Worm (Caenorhabditis elegans): Measurements from ENCODE around the gene Y73B6BL.289.
A peak's percentile ranks its signal among the peaks of the same experiment; 100 is the strongest.
"Not testable (repeated sequence)": the region's sequence is repeated elsewhere in the genome, so short reads cannot be mapped to it uniquely, and the experiment has no call there.

Gene Y73B6BL.289

ce11 chrIV:6347213-6347612 lies at the start of gene Y73B6BL.289:
Y73B6BL.289 (plus strand) TSS chrIV:6347513.
- not testable (repeated sequence) for TF ChIP-seq flt-1 (GFP tag; IDR thresholded peaks at IDR 0.05); scrt-1 (GFP tag; IDR thresholded peaks at IDR 0.05); F13C5.2 (tag; optimal IDR thresholded peaks at IDR 0.05)

- TF ChIP-seq B0310.2 (tag; optimal IDR thresholded peaks at IDR 0.05) (no peak), tbx-37 (GFP tag; conservative IDR thresholded peaks at IDR 0.05) (no peak), tbx-11 (GFP tag; IDR thresholded peaks at IDR 0.05) (no peak), tra-4 (tag; optimal IDR thresholded peaks at IDR 0.05) (no peak), pes-1 (GFP tag; IDR thresholded peaks at IDR 0.05) (no peak), ceh-13 (GFP tag; optimal IDR thresholded peaks at IDR 0.05) (no peak), F13C5.2 (tag; optimal IDR thresholded peaks at IDR 0.05) (no peak), hnd-1 (tag; optimal IDR thresholded peaks at IDR 0.05) (no peak), ets-7 (tag; optimal IDR thresholded peaks at IDR 0.05) (no peak), ceh-36 (tag; optimal IDR thresholded peaks at IDR 0.05) (no peak), hmg-4 (GFP tag; optimal IDR thresholded peaks at IDR 0.05) (no peak), ama-1 (optimal IDR thresholded peaks at IDR 0.05) (no peak), aly-1 (tag; optimal IDR thresholded peaks at IDR 0.05) (no peak)
Measured at ce11 chrIV:6298253-6298652, 49.1 kb upstream of the Y73B6BL.289 start, which contains the start of gene srv-27. srv-27 (minus strand) TSS chrIV:6298353.

- TF ChIP-seq hnd-1 (tag; optimal IDR thresholded peaks at IDR 0.05) (no peak), tbx-11 (GFP tag; IDR thresholded peaks at IDR 0.05) (no peak), B0310.2 (tag; optimal IDR thresholded peaks at IDR 0.05) (no peak), ama-1 (optimal IDR thresholded peaks at IDR 0.05) (no peak), hmg-4 (GFP tag; optimal IDR thresholded peaks at IDR 0.05) (no peak), ceh-13 (GFP tag; optimal IDR thresholded peaks at IDR 0.05) (no peak), tra-4 (tag; optimal IDR thresholded peaks at IDR 0.05) (no peak), tbx-37 (GFP tag; conservative IDR thresholded peaks at IDR 0.05) (no peak), sea-1 (GFP tag; conservative IDR thresholded peaks at IDR 0.05) (no peak)
Measured at ce11 chrIV:6299523-6299922, 47.8 kb upstream of the Y73B6BL.289 start.

- TF ChIP-seq hnd-1 (tag; optimal IDR thresholded peaks at IDR 0.05) (no peak), flt-1 (GFP tag; IDR thresholded peaks at IDR 0.05) (no peak), ceh-36 (tag; optimal IDR thresholded peaks at IDR 0.05) (no peak), hmbx-1 (tag; optimal IDR thresholded peaks at IDR 0.05) (no peak), pes-1 (GFP tag; IDR thresholded peaks at IDR 0.05) (no peak), ceh-13 (GFP tag; optimal IDR thresholded peaks at IDR 0.05) (no peak), ets-7 (tag; optimal IDR thresholded peaks at IDR 0.05) (no peak), tra-4 (tag; optimal IDR thresholded peaks at IDR 0.05) (no peak), B0310.2 (tag; optimal IDR thresholded peaks at IDR 0.05) (no peak), F13C5.2 (tag; optimal IDR thresholded peaks at IDR 0.05) (no peak), tbx-37 (GFP tag; conservative IDR thresholded peaks at IDR 0.05) (no peak), sea-1 (GFP tag; conservative IDR thresholded peaks at IDR 0.05) (no peak), scrt-1 (GFP tag; IDR thresholded peaks at IDR 0.05) (no peak), hmg-4 (GFP tag; optimal IDR thresholded peaks at IDR 0.05) (no peak), aly-1 (tag; optimal IDR thresholded peaks at IDR 0.05) (no peak), tbx-11 (GFP tag; IDR thresholded peaks at IDR 0.05) (no peak), ama-1 (optimal IDR thresholded peaks at IDR 0.05) (no peak)
Measured at ce11 chrIV:6301764-6302163, 45.5 kb upstream of the Y73B6BL.289 start, which contains the start of gene srv-26. srv-26 (minus strand) TSS chrIV:6301864.

ce11 chrIV:6303642-6304041 lies 43.7 kb upstream of the Y73B6BL.289 start, which contains the start of gene srv-25:
srv-25 (minus strand) TSS chrIV:6303742.
- TF ChIP-seq scrt-1 (GFP tag; IDR thresholded peaks at IDR 0.05) (no peak), hmg-4 (GFP tag; optimal IDR thresholded peaks at IDR 0.05) (no peak), ets-7 (tag; optimal IDR thresholded peaks at IDR 0.05) (no peak), flt-1 (GFP tag; IDR thresholded peaks at IDR 0.05) (no peak), tra-4 (tag; optimal IDR thresholded peaks at IDR 0.05) (no peak), tbx-37 (GFP tag; conservative IDR thresholded peaks at IDR 0.05) (no peak), ceh-36 (tag; optimal IDR thresholded peaks at IDR 0.05) (no peak), ama-1 (optimal IDR thresholded peaks at IDR 0.05) (no peak), B0310.2 (tag; optimal IDR thresholded peaks at IDR 0.05) (no peak), ceh-13 (GFP tag; optimal IDR thresholded peaks at IDR 0.05) (no peak), F13C5.2 (tag; optimal IDR thresholded peaks at IDR 0.05) (no peak), sea-1 (GFP tag; conservative IDR thresholded peaks at IDR 0.05) (no peak), pes-1 (GFP tag; IDR thresholded peaks at IDR 0.05) (no peak), aly-1 (tag; optimal IDR thresholded peaks at IDR 0.05) (no peak), tbx-11 (GFP tag; IDR thresholded peaks at IDR 0.05) (no peak)

- TF ChIP-seq flt-1 (GFP tag; IDR thresholded peaks at IDR 0.05) (no peak), B0310.2 (tag; optimal IDR thresholded peaks at IDR 0.05) (no peak), aly-1 (tag; optimal IDR thresholded peaks at IDR 0.05) (no peak), ama-1 (optimal IDR thresholded peaks at IDR 0.05) (no peak), pes-1 (GFP tag; IDR thresholded peaks at IDR 0.05) (no peak), hmbx-1 (tag; optimal IDR thresholded peaks at IDR 0.05) (no peak), hmg-4 (GFP tag; optimal IDR thresholded peaks at IDR 0.05) (no peak), scrt-1 (GFP tag; IDR thresholded peaks at IDR 0.05) (no peak), tra-4 (tag; optimal IDR thresholded peaks at IDR 0.05) (no peak), ceh-13 (GFP tag; optimal IDR thresholded peaks at IDR 0.05) (no peak)
Measured at ce11 chrIV:6307439-6307838, 39.9 kb upstream of the Y73B6BL.289 start, which contains the start of gene csp-2. csp-2 (plus strand) TSS chrIV:6307739.

ce11 chrIV:6317357-6317756 lies 30.0 kb upstream of the Y73B6BL.289 start, which contains the start of gene Y73B6BL.12:
Y73B6BL.12 (minus strand) TSS chrIV:6317457.
- not testable (repeated sequence) for TF ChIP-seq flt-1 (GFP tag; IDR thresholded peaks at IDR 0.05); aly-1 (tag; optimal IDR thresholded peaks at IDR 0.05); sea-1 (GFP tag; conservative IDR thresholded peaks at IDR 0.05)

ce11 chrIV:6321667-6322066 lies 25.6 kb upstream of the Y73B6BL.289 start, which contains the start of gene Y73B6BL.29:
Y73B6BL.29 (plus strand) TSS chrIV:6321929.
- TF ChIP-seq ets-7 (tag; optimal IDR thresholded peaks at IDR 0.05) (no peak), hmbx-1 (tag; optimal IDR thresholded peaks at IDR 0.05) (peak; percentile 25), tbx-37 (GFP tag; conservative IDR thresholded peaks at IDR 0.05) (peak; percentile 81), flt-1 (GFP tag; IDR thresholded peaks at IDR 0.05) (no peak), ama-1 (optimal IDR thresholded peaks at IDR 0.05) (no peak), F13C5.2 (tag; optimal IDR thresholded peaks at IDR 0.05) (peak; percentile 9), B0310.2 (tag; optimal IDR thresholded peaks at IDR 0.05) (no peak), sea-1 (GFP tag; conservative IDR thresholded peaks at IDR 0.05) (no peak), ceh-36 (tag; optimal IDR thresholded peaks at IDR 0.05) (no peak), aly-1 (tag; optimal IDR thresholded peaks at IDR 0.05) (no peak), scrt-1 (GFP tag; IDR thresholded peaks at IDR 0.05) (no peak), hmg-4 (GFP tag; optimal IDR thresholded peaks at IDR 0.05) (no peak), ceh-13 (GFP tag; optimal IDR thresholded peaks at IDR 0.05) (no peak), tra-4 (tag; optimal IDR thresholded peaks at IDR 0.05) (no peak), hnd-1 (tag; optimal IDR thresholded peaks at IDR 0.05) (no peak), pes-1 (GFP tag; IDR thresholded peaks at IDR 0.05) (peak; percentile 53; the same call in 1 of the 2 replicates), tbx-11 (GFP tag; IDR thresholded peaks at IDR 0.05) (no peak)

Measured in whole organism, early embryonic.